Fruit fly (Drosophila melanogaster) whole organism, embryonic: Measurements from ENCODE around the gene Ucp4A.

Experiments
- ATbp ChIP-seq: fragments of 200-800 bp; sonication (Bioruptor generic); optimal IDR thresholded peaks from 2 replicates; lab custom pipeline; 2017; ENCODE audit warnings: missing biosample characterization, mild to moderate bottlenecking, missing genetic modification characterization, missing genetic modification reagents
- CG10979 ChIP-seq: fragments of 200-800 bp; sonication (Bioruptor generic); optimal IDR thresholded peaks from 2 replicates; lab custom pipeline; 2018; ENCODE audit warnings: missing biosample characterization, mild to moderate bottlenecking, missing genetic modification characterization, moderate library complexity
- CG11560 ChIP-seq: fragments of 200-800 bp; sonication (Bioruptor generic); IDR thresholded peaks from 3 replicates; pipeline ENCODE4 v1.3.6; 2022; ENCODE audit warnings: missing biosample characterization, missing genetic modification characterization
- CG12219 ChIP-seq: fragments of 200-800 bp; sonication (Bioruptor generic); optimal IDR thresholded peaks from 3 replicates; lab custom pipeline; 2018; ENCODE audit warnings: missing biosample characterization, mild to moderate bottlenecking, missing genetic modification characterization
- CG14965 ChIP-seq: fragments of 200-800 bp; sonication (Bioruptor generic); optimal IDR thresholded peaks from 2 replicates; lab custom pipeline; 2016; ENCODE audit warnings: missing biosample characterization, missing genetic modification characterization, borderline replicate concordance
- CG15696 ChIP-seq: fragments of 200-800 bp; sonication (Bioruptor generic); optimal IDR thresholded peaks from 2 replicates; lab custom pipeline; 2019; ENCODE audit warnings: missing biosample characterization, mild to moderate bottlenecking, missing genetic modification characterization, moderate library complexity
- CG1603 ChIP-seq: fragments of 200-800 bp; sonication (Bioruptor generic); optimal IDR thresholded peaks from 2 replicates; lab custom pipeline; 2019; ENCODE audit warnings: missing biosample characterization, mild to moderate bottlenecking, missing genetic modification characterization, moderate library complexity
- CG1647 ChIP-seq: fragments of 200-800 bp; sonication (Bioruptor generic); optimal IDR thresholded peaks from 3 replicates; lab custom pipeline; 2016; ENCODE audit warnings: missing biosample characterization, missing genetic modification characterization
- CG17328 ChIP-seq: fragments of 200-800 bp; sonication (Bioruptor generic); IDR thresholded peaks from 2 replicates; pipeline ENCODE4 v1.3.6; 2022; ENCODE audit warnings: missing biosample characterization, missing genetic modification characterization
- CG17359 ChIP-seq: fragments of 200-800 bp; sonication (Bioruptor generic); optimal IDR thresholded peaks from 3 replicates; lab custom pipeline; 2018; ENCODE audit warnings: missing biosample characterization, mild to moderate bottlenecking, missing genetic modification characterization, moderate library complexity
- CG17385 ChIP-seq: fragments of 200-800 bp; sonication (Bioruptor generic); optimal IDR thresholded peaks from 3 replicates; lab custom pipeline; 2018; ENCODE audit warnings: missing biosample characterization, mild to moderate bottlenecking, missing genetic modification characterization
- CG1832 ChIP-seq: fragments of 200-800 bp; sonication (Bioruptor generic); optimal IDR thresholded peaks from 2 replicates; lab custom pipeline; 2017; ENCODE audit warnings: missing biosample characterization, mild to moderate bottlenecking, missing genetic modification characterization, inconsistent platforms
- CG2712 ChIP-seq: fragments of 200-800 bp; optimal IDR thresholded peaks from 3 replicates; lab custom pipeline; 2019; ENCODE audit warnings: missing biosample characterization, mild to moderate bottlenecking, missing genetic modification characterization, moderate library complexity
- CG3163 ChIP-seq: fragments of 200-800 bp; sonication (Bioruptor generic); optimal IDR thresholded peaks from 3 replicates; lab custom pipeline; 2016; ENCODE audit warnings: missing biosample characterization, missing genetic modification characterization
- CG33557 ChIP-seq: fragments of 200-800 bp; sonication (Bioruptor generic); optimal IDR thresholded peaks from 2 replicates; lab custom pipeline; 2019; ENCODE audit warnings: missing biosample characterization, mild to moderate bottlenecking, missing genetic modification characterization, moderate library complexity
- CG3726 ChIP-seq: fragments of 200-800 bp; sonication (Bioruptor generic); IDR thresholded peaks from 3 replicates; pipeline ENCODE4, ENCODE4 v1.3.6; 2022; ENCODE audit warnings: missing biosample characterization, missing genetic modification characterization
- CG9215 ChIP-seq: fragments of 200-800 bp; sonication (Bioruptor generic); IDR thresholded peaks from 2 replicates; pipeline ENCODE4 v1.3.6; 2022; ENCODE audit warnings: missing biosample characterization, missing genetic modification characterization
- CG9437 ChIP-seq: fragments of 200-800 bp; sonication (Bioruptor generic); optimal IDR thresholded peaks from 2 replicates; lab custom pipeline; 2018; ENCODE audit warnings: missing biosample characterization, mild to moderate bottlenecking, missing genetic modification characterization
- CG9609 ChIP-seq: fragments of 200-800 bp; sonication (Bioruptor generic); optimal IDR thresholded peaks from 3 replicates; lab custom pipeline; 2016; ENCODE audit warnings: missing biosample characterization, missing genetic modification characterization
- CG9727 ChIP-seq: fragments of 200-800 bp; sonication (Bioruptor generic); optimal IDR thresholded peaks from 3 replicates; lab custom pipeline; 2017; ENCODE audit warnings: missing biosample characterization, mild to moderate bottlenecking, missing genetic modification characterization
- CTCF ChIP-seq: fragments of 200-800 bp; sonication (Bioruptor generic); optimal IDR thresholded peaks from 2 replicates; lab custom pipeline; 2017; ENCODE audit warnings: missing biosample characterization, mild to moderate bottlenecking, missing genetic modification characterization, moderate library complexity
- Camta ChIP-seq: fragments of 200-800 bp; sonication (Bioruptor generic); optimal IDR thresholded peaks from 2 replicates; lab custom pipeline; 2016; ENCODE audit warnings: missing biosample characterization, missing genetic modification characterization
- Doc2 ChIP-seq: fragments of 200-800 bp; sonication (Bioruptor generic); IDR thresholded peaks from 2 replicates; pipeline ENCODE4 v1.3.6; 2022; ENCODE audit warnings: missing biosample characterization, missing genetic modification characterization
- Drgx ChIP-seq: fragments of 200-800 bp; sonication (Bioruptor generic); IDR thresholded peaks from 2 replicates; pipeline ENCODE4 v1.3.6; 2022; ENCODE audit warnings: missing biosample characterization, missing genetic modification characterization
- Ets65A ChIP-seq: fragments of 200-800 bp; sonication (Bioruptor generic); peaks from one replicate; lab custom pipeline; 2016; ENCODE audit warnings: missing biosample characterization, missing genetic modification characterization
- Gug ChIP-seq: fragments of 200-800 bp; sonication (Bioruptor generic); IDR thresholded peaks from 4 replicates; pipeline ENCODE4 v1.3.6; 2022; ENCODE audit warnings: missing biosample characterization, missing genetic modification characterization
- HLHmδ ChIP-seq: fragments of 200-800 bp; sonication (Bioruptor generic); optimal IDR thresholded peaks from 2 replicates; lab custom pipeline; 2018; ENCODE audit warnings: missing biosample characterization, mild to moderate bottlenecking, missing genetic modification characterization, moderate library complexity
- Neu2 ChIP-seq: fragments of 200-800 bp; sonication (Bioruptor generic); optimal IDR thresholded peaks from 3 replicates; lab custom pipeline; 2016; ENCODE audit warnings: missing biosample characterization, missing genetic modification characterization, borderline replicate concordance
- Nf-YC ChIP-seq: fragments of 200-800 bp; optimal IDR thresholded peaks from 3 replicates; lab custom pipeline; 2019; ENCODE audit warnings: missing biosample characterization, mild to moderate bottlenecking, missing genetic modification characterization, moderate library complexity
- PHDP ChIP-seq: fragments of 200-800 bp; sonication (Bioruptor generic); optimal IDR thresholded peaks from 3 replicates; lab custom pipeline; 2018; ENCODE audit warnings: missing biosample characterization, mild to moderate bottlenecking, missing genetic modification characterization, moderate library complexity
- Side ChIP-seq: fragments of 200-800 bp; sonication (Bioruptor generic); optimal IDR thresholded peaks from 2 replicates; lab custom pipeline; 2016; ENCODE audit warnings: missing biosample characterization, missing genetic modification characterization
- TFAM ChIP-seq: fragments of 200-800 bp; sonication (Bioruptor generic); optimal IDR thresholded peaks from 2 replicates; lab custom pipeline; 2017; ENCODE audit warnings: missing biosample characterization, missing genetic modification characterization, inconsistent platforms
- Trl ChIP-seq, 3 experiments: fragments of >200 bp in 2 of 3; fragments of 200-800 bp in 1 of 3; sonication (Bioruptor generic) in 1 of 3; optimal IDR thresholded peaks; 2 replicates in 1 of 3; 3 replicates in 2 of 3; lab custom pipeline; 2016 to 2017; ENCODE audit warnings: missing biosample characterization in 1 of 3, missing genetic modification characterization in 1 of 3
- Xrp1 ChIP-seq: fragments of 200-800 bp; sonication (Bioruptor generic); IDR thresholded peaks from 2 replicates; pipeline ENCODE4 v1.3.6; 2022; ENCODE audit warnings: missing biosample characterization, missing genetic modification characterization
- dmrt11E ChIP-seq: fragments of 200-800 bp; sonication (Bioruptor generic); optimal IDR thresholded peaks from 3 replicates; lab custom pipeline; 2018; ENCODE audit warnings: missing biosample characterization, mild to moderate bottlenecking, missing genetic modification characterization, moderate library complexity
- gcm ChIP-seq: fragments of 200-800 bp; sonication (Bioruptor generic); optimal IDR thresholded peaks from 2 replicates; lab custom pipeline; 2019; ENCODE audit warnings: missing biosample characterization, mild to moderate bottlenecking, missing genetic modification characterization, moderate library complexity
- gcm2 ChIP-seq: fragments of 200-800 bp; sonication (Bioruptor generic); optimal IDR thresholded peaks from 2 replicates; lab custom pipeline; 2016; ENCODE audit warnings: missing biosample characterization, missing genetic modification characterization
- gsb-n ChIP-seq: fragments of 200-800 bp; sonication (Bioruptor generic); optimal IDR thresholded peaks from 3 replicates; lab custom pipeline; 2018; ENCODE audit warnings: missing biosample characterization, mild to moderate bottlenecking, missing genetic modification characterization
- hkb ChIP-seq, 2 experiments: fragments of 200-800 bp in 1 of 2; fragments of >200 bp in 1 of 2; sonication (Bioruptor generic) in 1 of 2; IDR thresholded peaks in 1 of 2; optimal IDR thresholded peaks in 1 of 2; 2 replicates each; pipeline versions ENCODE4 v1.3.6 to Lab custom; 2017 to 2022; ENCODE audit warnings: missing biosample characterization in 1 of 2, missing genetic modification characterization in 1 of 2
- mam ChIP-seq: fragments of 200-800 bp; sonication (Bioruptor generic); optimal IDR thresholded peaks from 3 replicates; lab custom pipeline; 2016; ENCODE audit warnings: missing biosample characterization, missing genetic modification characterization
- nom ChIP-seq: fragments of 200-800 bp; sonication (Bioruptor generic); optimal IDR thresholded peaks from 2 replicates; lab custom pipeline; 2017; ENCODE audit warnings: missing biosample characterization, missing genetic modification characterization, mild to moderate bottlenecking, moderate library complexity, missing genetic modification reagents
- psq ChIP-seq: fragments of 200-800 bp; sonication (Bioruptor generic); optimal IDR thresholded peaks from 2 replicates; lab custom pipeline; 2017; ENCODE audit warnings: missing biosample characterization, missing genetic modification characterization
- ranshi ChIP-seq: fragments of 200-800 bp; sonication (Bioruptor generic); IDR thresholded peaks from 2 replicates; pipeline ENCODE4 v1.3.6; 2022; ENCODE audit warnings: missing biosample characterization, missing genetic modification characterization
- salm ChIP-seq: fragments of 200-800 bp; sonication (Bioruptor generic); optimal IDR thresholded peaks from 2 replicates; lab custom pipeline; 2018; ENCODE audit warnings: missing biosample characterization, mild to moderate bottlenecking, missing genetic modification characterization
- sens ChIP-seq: fragments of 200-800 bp; sonication (Bioruptor generic); peaks from one replicate; lab custom pipeline; 2016; ENCODE audit warnings: missing biosample characterization, missing genetic modification characterization
- sqz ChIP-seq: fragments of 200-800 bp; sonication (Bioruptor generic); optimal IDR thresholded peaks from 3 replicates; lab custom pipeline; 2018; ENCODE audit warnings: missing biosample characterization, mild to moderate bottlenecking, missing genetic modification characterization
- sug ChIP-seq: fragments of 200-800 bp; optimal IDR thresholded peaks from 2 replicates; lab custom pipeline; 2019; ENCODE audit warnings: missing biosample characterization, mild to moderate bottlenecking, missing genetic modification characterization, moderate library complexity
- unpg ChIP-seq: fragments of 200-800 bp; sonication (Bioruptor generic); optimal IDR thresholded peaks from 3 replicates; lab custom pipeline; 2018; ENCODE audit warnings: missing biosample characterization, mild to moderate bottlenecking, missing genetic modification characterization, moderate library complexity
- wor ChIP-seq: fragments of 200-800 bp; sonication (Bioruptor generic); IDR thresholded peaks from 2 replicates; pipeline ENCODE4 v1.3.6; 2022; ENCODE audit warnings: missing biosample characterization, missing genetic modification characterization

Ucp4A gene

dm6 chrX:17865103-17865502, 20.4 kb downstream of the Ucp4A start (continued):
- TF ChIP-seq wor (no peak), HLHmδ (GFP tag; lab: Kevin White, UChicago) (no peak), CG15696 (tag; lab: Kevin White, UChicago) (no peak), mam (no peak), PHDP (tag; lab: Kevin White, UChicago) (no peak), gsb-n (tag; lab: Kevin White, UChicago) (no peak), Gug (GFP tag; lab: Robert Waterston, UW) (no peak), CG9609 (GFP tag; lab: Kevin White, UChicago) (no peak), CG17359 (tag; lab: Kevin White, UChicago) (peak; percentile 15), sug (tag; lab: Kevin White, UChicago) (no peak), ATbp (no peak), CG17385 (GFP tag; lab: Kevin White, UChicago) (peak; percentile 6), CG3726 (GFP tag; lab: Robert Waterston, UW) (no peak), CG1647 (GFP tag; lab: Kevin White, UChicago) (no peak)

- TF ChIP-seq hkb (optimal IDR thresholded peaks at IDR 0.05; lab: Kevin White, UChicago) = no peak
- no peak for TF ChIP-seq hkb (GFP tag; IDR thresholded peaks at IDR 0.05; lab: Robert Waterston, UW)
- peak; percentile 57 for TF ChIP-seq Drgx (GFP tag; lab: Robert Waterston, UW)
- TF ChIP-seq Trl (optimal IDR thresholded peaks at IDR 0.05; lab: Kevin White, UChicago) = peak; percentile 65 to 75
- TF ChIP-seq Trl (GFP tag; optimal IDR thresholded peaks at IDR 0.05; lab: Kevin White, UChicago) = no peak
- TF ChIP-seq CG11560 (tag; lab: Robert Waterston, UW) = no peak
- TF ChIP-seq CG9437 (GFP tag; lab: Kevin White, UChicago) = no peak
- no peak for TF ChIP-seq CG17328
- no peak for TF ChIP-seq Doc2 (GFP tag; lab: Robert Waterston, UW)
- no peak for TF ChIP-seq CG2712 (tag; lab: Kevin White, UChicago)
- TF ChIP-seq CTCF (GFP tag; lab: Kevin White, UChicago) = peak; percentile 81
- TF ChIP-seq Nf-YC = no peak
- TF ChIP-seq unpg (GFP tag; lab: Kevin White, UChicago) = no peak
- no peak for TF ChIP-seq ranshi (GFP tag; lab: Robert Waterston, UW)
- peak; percentile 76 for TF ChIP-seq CG10979 (tag; lab: Kevin White, UChicago)
- peak; percentile 42 for TF ChIP-seq nom (GFP tag; lab: Kevin White, UChicago)
- TF ChIP-seq CG1832 (GFP tag; lab: Kevin White, UChicago) = peak; percentile 33
- TF ChIP-seq sqz = peak; percentile 59
- no peak for TF ChIP-seq CG9215 (GFP tag; lab: Robert Waterston, UW)
- TF ChIP-seq CG14965 (GFP tag; lab: Kevin White, UChicago) = peak; percentile 54
- no peak for TF ChIP-seq salm (tag; lab: Kevin White, UChicago)
- TF ChIP-seq CG12219 (GFP tag; lab: Kevin White, UChicago) = no peak
- peak; percentile 90 for TF ChIP-seq CG3163
These were observed 26.1 kb downstream of the Ucp4A start for dm6 chrX:17870614-17871394.

dm6 chrX:17872310-17872709, 27.6 kb downstream of the Ucp4A start:
- peak; percentile 80 for TF ChIP-seq sens
- TF ChIP-seq Camta (GFP tag; lab: Kevin White, UChicago) = no peak
- TF ChIP-seq Xrp1 (GFP tag; lab: Robert Waterston, UW) = 0 out of 2 replicates have a peak, but pooled peaks have one; percentile 12
- no peak for TF ChIP-seq psq (GFP tag; lab: Kevin White, UChicago)
- TF ChIP-seq CG9727 (GFP tag; lab: Kevin White, UChicago) = peak; percentile 35
- TF ChIP-seq CG33557 (GFP tag; lab: Kevin White, UChicago) = peak; percentile 36
- peak; percentile 8 for TF ChIP-seq CG1603 (tag; lab: Kevin White, UChicago)
- no peak for TF ChIP-seq Side (GFP tag; lab: Kevin White, UChicago)
- no peak for TF ChIP-seq gcm2 (GFP tag; lab: Kevin White, UChicago)
- peak; percentile 56 for TF ChIP-seq Ets65A (GFP tag; lab: Kevin White, UChicago)
- no peak for TF ChIP-seq gcm (GFP tag; lab: Kevin White, UChicago)
- TF ChIP-seq dmrt11E (tag; lab: Kevin White, UChicago) = peak; percentile 38
- no peak for TF ChIP-seq TFAM (GFP tag; lab: Kevin White, UChicago)
- TF ChIP-seq Neu2 (GFP tag; lab: Kevin White, UChicago) = no peak
